Worm (Caenorhabditis elegans) whole organism, L4/young adult: ENCODE data around the gene pyt-1.

Experiments
- dao-5 ChIP-seq: sonication (generic microtip); optimal IDR thresholded peaks from 2 replicates; lab custom pipeline; 2016; ENCODE audit warnings: missing genotype, missing genetic modification characterization, moderate library complexity, missing compliant biosample characterization
- him-1 ChIP-seq: sonication (generic microtip); optimal IDR thresholded peaks from 2 replicates; lab custom pipeline; 2016; ENCODE audit warnings: missing genotype, missing genetic modification reagents, missing genetic modification characterization, missing compliant biosample characterization

ce11 chrV:10203435-10204009 is 25.6 kb downstream of the pyt-1 start, which contains the start of gene chpf-1:
- no peak for TF ChIP-seq dao-5 (tag; lab: Kevin White, UChicago)
- no peak for TF ChIP-seq him-1
